Fruit fly (Drosophila melanogaster) whole organism, embryonic: ENCODE data around the gene CG11600.

ENCODE experiments used
- B-H2 ChIP-seq: fragments of 200-800 bp; sonication (Bioruptor generic); optimal IDR thresholded peaks from 2 replicates; lab custom pipeline; 2018; ENCODE audit warnings: missing biosample characterization, mild to moderate bottlenecking, missing genetic modification characterization
- Blimp-1 ChIP-seq: fragments of 200-800 bp; sonication (Bioruptor generic); optimal IDR thresholded peaks from 3 replicates; lab custom pipeline; 2018; ENCODE audit warnings: missing biosample characterization, missing genetic modification characterization, mild to moderate bottlenecking, moderate library complexity, missing genetic modification reagents
- CG12769 ChIP-seq: fragments of 200-800 bp; sonication (Bioruptor generic); optimal IDR thresholded peaks from 2 replicates; lab custom pipeline; 2019; ENCODE audit warnings: missing biosample characterization, mild to moderate bottlenecking, missing genetic modification characterization, moderate library complexity
- CG14710 ChIP-seq: fragments of 200-800 bp; sonication (Bioruptor generic); optimal IDR thresholded peaks from 3 replicates; lab custom pipeline; 2019; ENCODE audit warnings: missing biosample characterization, mild to moderate bottlenecking, missing genetic modification characterization, moderate library complexity
- CG16779 ChIP-seq: fragments of 200-800 bp; sonication (Bioruptor generic); IDR thresholded peaks from 2 replicates; pipeline ENCODE4 v1.3.6; 2022; ENCODE audit warnings: missing biosample characterization, missing genetic modification characterization
- CG16813 ChIP-seq: fragments of 200-800 bp; sonication (Bioruptor generic); IDR thresholded peaks from 3 replicates; pipeline ENCODE4 v1.3.6; 2022; ENCODE audit warnings: missing biosample characterization, missing genetic modification characterization; ENCODE audit not compliant: partially characterized antibody
- CG17829 ChIP-seq: fragments of 200-800 bp; optimal IDR thresholded peaks from 2 replicates; lab custom pipeline; 2019; ENCODE audit warnings: missing biosample characterization, mild to moderate bottlenecking, missing genetic modification characterization, moderate library complexity
- CG2116 ChIP-seq: fragments of 200-800 bp; sonication (Bioruptor generic); optimal IDR thresholded peaks from 3 replicates; lab custom pipeline; 2018; ENCODE audit warnings: missing biosample characterization, mild to moderate bottlenecking, missing genetic modification characterization
- CG3065 ChIP-seq: fragments of 200-800 bp; sonication (Bioruptor generic); optimal IDR thresholded peaks from 2 replicates; lab custom pipeline; 2016; ENCODE audit warnings: missing biosample characterization, missing genetic modification characterization
- CG33557 ChIP-seq: fragments of 200-800 bp; sonication (Bioruptor generic); optimal IDR thresholded peaks from 2 replicates; lab custom pipeline; 2019; ENCODE audit warnings: missing biosample characterization, mild to moderate bottlenecking, missing genetic modification characterization, moderate library complexity
- CG3407 ChIP-seq: fragments of 200-800 bp; sonication (Bioruptor generic); optimal IDR thresholded peaks from 2 replicates; lab custom pipeline; 2018; ENCODE audit warnings: missing biosample characterization, mild to moderate bottlenecking, missing genetic modification characterization
- CG7271 ChIP-seq: fragments of 200-800 bp; sonication (Bioruptor generic); optimal IDR thresholded peaks from 2 replicates; lab custom pipeline; 2018; ENCODE audit warnings: missing biosample characterization, mild to moderate bottlenecking, missing genetic modification characterization, moderate library complexity
- CG8281 ChIP-seq: fragments of 200-800 bp; sonication (Bioruptor generic); optimal IDR thresholded peaks from 2 replicates; lab custom pipeline; 2018; ENCODE audit warnings: missing biosample characterization, mild to moderate bottlenecking, missing genetic modification characterization, moderate library complexity
- CG8924 ChIP-seq: fragments of 200-800 bp; optimal IDR thresholded peaks from 3 replicates; lab custom pipeline; 2019; ENCODE audit warnings: missing biosample characterization, mild to moderate bottlenecking, missing genetic modification characterization, moderate library complexity
- CG9727 ChIP-seq: fragments of 200-800 bp; sonication (Bioruptor generic); optimal IDR thresholded peaks from 3 replicates; lab custom pipeline; 2017; ENCODE audit warnings: missing biosample characterization, mild to moderate bottlenecking, missing genetic modification characterization
- CkIIα-i1 ChIP-seq: fragments of 200-800 bp; sonication (Bioruptor generic); IDR thresholded peaks from 2 replicates; pipeline ENCODE4 v1.3.6; 2022; ENCODE audit warnings: missing biosample characterization, missing genetic modification characterization
- Dfd ChIP-seq, 2 experiments: fragments of >200 bp; optimal IDR thresholded peaks; 2 replicates each; lab custom pipeline; 2017; ENCODE audit warnings: missing biosample characterization in 2 of 2, missing genetic modification characterization in 2 of 2
- Doc2 ChIP-seq: fragments of 200-800 bp; sonication (Bioruptor generic); IDR thresholded peaks from 2 replicates; pipeline ENCODE4 v1.3.6; 2022; ENCODE audit warnings: missing biosample characterization, missing genetic modification characterization
- Hr39 ChIP-seq: fragments of >200 bp; optimal IDR thresholded peaks from 2 replicates; lab custom pipeline; 2017
- Jarid2 ChIP-seq: fragments of 200-800 bp; sonication (Bioruptor generic); optimal IDR thresholded peaks from 3 replicates; lab custom pipeline; 2017; ENCODE audit warnings: mild to moderate bottlenecking, missing biosample characterization, missing genetic modification reagents, missing genetic modification characterization
- Kr ChIP-seq: fragments of 200-800 bp; sonication (Bioruptor generic); optimal IDR thresholded peaks from 2 replicates; lab custom pipeline; 2017; ENCODE audit warnings: missing biosample characterization, mild to moderate bottlenecking, missing genetic modification characterization
- NC2α ChIP-seq: fragments of 200-800 bp; sonication (Bioruptor generic); optimal IDR thresholded peaks from 2 replicates; lab custom pipeline; 2016; ENCODE audit warnings: missing biosample characterization, missing genetic modification characterization
- Nf-YA ChIP-seq: fragments of 200-800 bp; sonication (Bioruptor generic); IDR thresholded peaks from 2 replicates; pipeline ENCODE4 v1.3.6; 2022; ENCODE audit warnings: missing biosample characterization, missing genetic modification characterization
- Nf-YC ChIP-seq: fragments of 200-800 bp; optimal IDR thresholded peaks from 3 replicates; lab custom pipeline; 2019; ENCODE audit warnings: missing biosample characterization, mild to moderate bottlenecking, missing genetic modification characterization, moderate library complexity
- Rfx ChIP-seq: fragments of 200-800 bp; sonication (Bioruptor generic); IDR thresholded peaks from 2 replicates; pipeline ENCODE4 v1.3.6; 2022; ENCODE audit warnings: missing biosample characterization, missing genetic modification characterization
- ab ChIP-seq: fragments of 200-800 bp; sonication (Bioruptor generic); optimal IDR thresholded peaks from 2 replicates; lab custom pipeline; 2016; ENCODE audit warnings: missing biosample characterization, missing genetic modification characterization
- abd-A ChIP-seq: fragments of 200-800 bp; sonication (Bioruptor generic); optimal IDR thresholded peaks from 3 replicates; lab custom pipeline; 2019; ENCODE audit warnings: missing biosample characterization, mild to moderate bottlenecking, missing genetic modification characterization, moderate library complexity
- ac ChIP-seq: fragments of 200-800 bp; sonication (Bioruptor generic); optimal IDR thresholded peaks from 3 replicates; lab custom pipeline; 2017; ENCODE audit warnings: missing biosample characterization, mild to moderate bottlenecking, missing genetic modification characterization
- cato ChIP-seq: fragments of 200-800 bp; sonication (Bioruptor generic); optimal IDR thresholded peaks from 2 replicates; lab custom pipeline; 2016; ENCODE audit warnings: missing biosample characterization, missing genetic modification characterization, borderline replicate concordance
- chif ChIP-seq, 2 experiments: fragments of 200-800 bp; sonication (Bioruptor generic); optimal IDR thresholded peaks; 3 replicates each; lab custom pipeline; 2016; ENCODE audit warnings: missing biosample characterization in 2 of 2, missing genetic modification characterization in 2 of 2
- ewg ChIP-seq: fragments of 200-800 bp; sonication (Bioruptor generic); optimal IDR thresholded peaks from 3 replicates; lab custom pipeline; 2017; ENCODE audit warnings: mild to moderate bottlenecking, missing biosample characterization, missing genetic modification reagents, missing genetic modification characterization
- fd64A ChIP-seq: fragments of 200-800 bp; sonication (Bioruptor generic); optimal IDR thresholded peaks from 3 replicates; lab custom pipeline; 2018; ENCODE audit warnings: missing biosample characterization, mild to moderate bottlenecking, missing genetic modification characterization
- fu2 ChIP-seq: fragments of 200-800 bp; sonication (Bioruptor generic); optimal IDR thresholded peaks from 2 replicates; lab custom pipeline; 2016; ENCODE audit warnings: missing biosample characterization, missing genetic modification characterization
- grn ChIP-seq: fragments of 200-800 bp; sonication (Bioruptor generic); optimal IDR thresholded peaks from 3 replicates; lab custom pipeline; 2017; ENCODE audit warnings: missing biosample characterization, missing genetic modification characterization
- hth ChIP-seq: fragments of >200 bp; optimal IDR thresholded peaks from 2 replicates; lab custom pipeline; 2017; ENCODE audit warnings: inconsistent platforms
- insv ChIP-seq, 2 experiments: fragments of 200-800 bp; sonication (Bioruptor generic); optimal IDR thresholded peaks; 3 replicates each; lab custom pipeline; 2016 to 2018; ENCODE audit warnings: missing biosample characterization in 2 of 2, missing genetic modification characterization in 2 of 2
- lilli ChIP-seq: fragments of 200-800 bp; sonication (Bioruptor generic); optimal IDR thresholded peaks from 3 replicates; lab custom pipeline; 2016; ENCODE audit warnings: missing biosample characterization, missing genetic modification characterization
- luna ChIP-seq: fragments of 200-800 bp; sonication (Bioruptor generic); optimal IDR thresholded peaks from 2 replicates; lab custom pipeline; 2016; ENCODE audit warnings: missing biosample characterization, missing genetic modification characterization
- prd ChIP-seq, 3 experiments: fragments of >200 bp in 2 of 3; fragments of 200-800 bp in 1 of 3; sonication (Bioruptor generic) in 1 of 3; optimal IDR thresholded peaks in 2 of 3; IDR thresholded peaks in 1 of 3; 2 replicates in 2 of 3; 3 replicates in 1 of 3; pipeline versions ENCODE4 v1.3.6 to Lab custom; 2017 to 2022; ENCODE audit warnings: missing biosample characterization in 1 of 3, missing genetic modification characterization in 1 of 3
- sd ChIP-seq: fragments of 200-800 bp; sonication (Bioruptor generic); optimal IDR thresholded peaks from 3 replicates; lab custom pipeline; 2018; ENCODE audit warnings: missing biosample characterization, mild to moderate bottlenecking, missing genetic modification characterization, moderate library complexity
- sens ChIP-seq: fragments of 200-800 bp; sonication (Bioruptor generic); peaks from one replicate; lab custom pipeline; 2016; ENCODE audit warnings: missing biosample characterization, missing genetic modification characterization
- shn ChIP-seq: fragments of 200-800 bp; sonication (Bioruptor generic); optimal IDR thresholded peaks from 3 replicates; lab custom pipeline; 2016; ENCODE audit warnings: missing biosample characterization, missing genetic modification characterization
- sqz ChIP-seq: fragments of 200-800 bp; sonication (Bioruptor generic); optimal IDR thresholded peaks from 3 replicates; lab custom pipeline; 2018; ENCODE audit warnings: missing biosample characterization, mild to moderate bottlenecking, missing genetic modification characterization
- twi ChIP-seq: fragments of 200-800 bp; optimal IDR thresholded peaks from 2 replicates; lab custom pipeline; 2019; ENCODE audit warnings: missing biosample characterization, mild to moderate bottlenecking, missing genetic modification characterization, moderate library complexity
- vvl ChIP-seq: fragments of 200-800 bp; sonication (Bioruptor generic); IDR thresholded peaks from 2 replicates; pipeline ENCODE4 v1.3.6; 2022; ENCODE audit warnings: missing biosample characterization, missing genetic modification characterization
- wek ChIP-seq: fragments of 200-800 bp; sonication (Bioruptor generic); optimal IDR thresholded peaks from 3 replicates; lab custom pipeline; 2018; ENCODE audit warnings: missing biosample characterization, mild to moderate bottlenecking, missing genetic modification characterization, moderate library complexity
- yki ChIP-seq: fragments of >200 bp; optimal IDR thresholded peaks from 3 replicates; lab custom pipeline; 2018

CG11600 gene

dm6 chr3R:12647954-12648353, 11.6 kb downstream of the CG11600 start, which contains the start of gene Dtg (continued):
- TF ChIP-seq sd (tag; lab: Kevin White, UChicago) = peak; percentile 52
- TF ChIP-seq CG9727 (GFP tag; lab: Kevin White, UChicago) = peak; percentile 0
- TF ChIP-seq CG8281 (tag; lab: Kevin White, UChicago) = peak; percentile 37
- TF ChIP-seq ac (GFP tag; lab: Kevin White, UChicago) = peak; percentile 97
- TF ChIP-seq insv (GFP tag; optimal IDR thresholded peaks at IDR 0.05; lab: Kevin White, UChicago) = peak in 1 of 2 experiments; percentile 0
- TF ChIP-seq hth (lab: Kevin White, UChicago) = peak; percentile 7
- TF ChIP-seq CG8924 (tag; lab: Kevin White, UChicago) = peak; percentile 10
- TF ChIP-seq CG12769 (tag; lab: Kevin White, UChicago) = no peak
- no peak for TF ChIP-seq shn (GFP tag; lab: Kevin White, UChicago)
- TF ChIP-seq CkIIα-i1 (GFP tag; lab: Robert Waterston, UW) = no peak

- TF ChIP-seq vvl (GFP tag; lab: Robert Waterston, UW) = peak; percentile 66; the same call in 1 of the 2 replicates
- no peak for TF ChIP-seq Nf-YC (tag; lab: Kevin White, UChicago)
- peak; percentile 24 for TF ChIP-seq sens (GFP tag; lab: Kevin White, UChicago)
- TF ChIP-seq yki (lab: Kevin White, UChicago) = no peak
- TF ChIP-seq CG3407 = no peak
- no peak for TF ChIP-seq lilli (GFP tag; lab: Kevin White, UChicago)
- no peak for TF ChIP-seq CG3065 (GFP tag; lab: Kevin White, UChicago)
- no peak for TF ChIP-seq Dfd (GFP tag; optimal IDR thresholded peaks at IDR 0.05; lab: Kevin White, UChicago)
- TF ChIP-seq CG7271 (tag; lab: Kevin White, UChicago) = no peak
- peak; percentile 51 for TF ChIP-seq fd64A (GFP tag; lab: Kevin White, UChicago)
- TF ChIP-seq CG17829 (tag; lab: Kevin White, UChicago) = peak; percentile 2
- no peak for TF ChIP-seq CG2116
- no peak for TF ChIP-seq B-H2 (GFP tag; lab: Kevin White, UChicago)
- TF ChIP-seq wek = no peak
- TF ChIP-seq NC2α (GFP tag; lab: Kevin White, UChicago) = no peak
- TF ChIP-seq CG14710 (tag; lab: Kevin White, UChicago) = no peak
- no peak for TF ChIP-seq sqz (GFP tag; lab: Kevin White, UChicago)
- TF ChIP-seq Nf-YA (GFP tag; lab: Robert Waterston, UW) = no peak
- TF ChIP-seq cato (GFP tag; lab: Kevin White, UChicago) = no peak
- TF ChIP-seq Doc2 (GFP tag; lab: Robert Waterston, UW) = no peak
- TF ChIP-seq Kr (GFP tag; lab: Kevin White, UChicago) = peak; percentile 1
- no peak for TF ChIP-seq chif (GFP tag; optimal IDR thresholded peaks at IDR 0.05; lab: Kevin White, UChicago)
- peak; percentile 3 for TF ChIP-seq CG33557 (GFP tag; lab: Kevin White, UChicago)
- TF ChIP-seq hth (lab: Kevin White, UChicago) = peak; percentile 79
- TF ChIP-seq luna (GFP tag; lab: Kevin White, UChicago) = no peak
- TF ChIP-seq Hr39 (lab: Kevin White, UChicago) = no peak
- no peak for TF ChIP-seq Blimp-1 (GFP tag; lab: Kevin White, UChicago)
- TF ChIP-seq ab (GFP tag; lab: Kevin White, UChicago) = no peak
- no peak for TF ChIP-seq Rfx (GFP tag; lab: Robert Waterston, UW)
- TF ChIP-seq fu2 (GFP tag; lab: Kevin White, UChicago) = no peak
- TF ChIP-seq prd (optimal IDR thresholded peaks at IDR 0.05; lab: Kevin White, UChicago) = no peak
- 0 out of 3 replicates have a peak, but pooled peaks have one; percentile 44 for TF ChIP-seq prd (GFP tag; IDR thresholded peaks at IDR 0.05; lab: Robert Waterston, UW)
- no peak for TF ChIP-seq ewg (GFP tag; lab: Kevin White, UChicago)
- peak; percentile 98 for TF ChIP-seq twi (tag; lab: Kevin White, UChicago)
- 0 out of 3 replicates have a peak, but pooled peaks have one; percentile 14 for TF ChIP-seq CG16813 (GFP tag; lab: Robert Waterston, UW)
- no peak for TF ChIP-seq Jarid2 (GFP tag; lab: Kevin White, UChicago)
- peak; percentile 27 for TF ChIP-seq grn
- peak; percentile 90 for TF ChIP-seq abd-A (tag; lab: Kevin White, UChicago)
- TF ChIP-seq CG16779 = no peak
These were observed 13.0 kb downstream of the CG11600 start for dm6 chr3R:12649099-12650029.
